Worm (Caenorhabditis elegans): ENCODE results near the gene Y54G2A.11.

DNA sequence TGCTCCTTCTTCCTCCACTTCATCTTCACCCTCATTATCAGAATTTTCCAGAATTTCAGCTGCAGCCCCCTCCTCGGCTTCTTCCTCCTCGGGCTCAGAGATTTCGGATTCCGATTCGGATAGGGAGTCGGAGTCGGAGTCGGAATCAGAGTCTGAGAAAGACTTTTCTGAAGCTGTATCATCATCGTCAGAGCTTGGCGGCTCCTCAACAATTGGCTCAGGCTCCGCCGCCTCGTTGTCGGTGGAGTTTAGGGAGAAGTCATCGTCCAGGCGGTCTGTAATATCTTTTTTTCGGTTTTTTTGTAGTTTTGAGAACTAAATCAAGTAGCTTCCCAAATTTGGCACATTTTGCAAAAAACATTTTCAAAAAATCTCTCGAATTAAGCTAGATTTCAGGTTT is 757 bp downstream of the Y54G2A.11 start:
- TF ChIP-seq sea-2 (GFP tag; optimal IDR thresholded peaks at IDR 0.05) (no peak), ceh-9 (tag; optimal IDR thresholded peaks at IDR 0.05) (no peak), skn-1 (tag; optimal IDR thresholded peaks at IDR 0.05) (no peak), lsy-12 (tag; optimal IDR thresholded peaks at IDR 0.05) (peak; percentile 32), pqm-1 (tag; optimal IDR thresholded peaks at IDR 0.05) (no peak), tbx-2 (tag; optimal IDR thresholded peaks at IDR 0.05) (no peak), R02D3.7 (tag; optimal IDR thresholded peaks at IDR 0.05) (no peak), ama-1 (optimal IDR thresholded peaks at IDR 0.05) (peak; percentile 2), nhr-12 (tag; optimal IDR thresholded peaks at IDR 0.05) (no peak)

All from whole organism, L3 larva.